Worm (Caenorhabditis elegans) whole organism, early embryonic: ENCODE measurements around the gene R02E4.3.

Experiments
- F13C5.2 ChIP-seq: sonication (generic microtip); optimal IDR thresholded peaks from 2 replicates; lab custom pipeline; 2017; ENCODE audit warnings: mild to moderate bottlenecking, missing genetic modification characterization, inconsistent platforms, missing compliant biosample characterization
- ama-1 ChIP-seq: fragments of 150-350 bp; optimal IDR thresholded peaks from 2 replicates; lab custom pipeline; 2014
- flt-1 ChIP-seq: fragments of 200-800 bp; sonication (Bioruptor generic); IDR thresholded peaks from 2 replicates; pipeline ENCODE4 v1.3.6; 2022; ENCODE audit warnings: missing genetic modification characterization, missing compliant biosample characterization
- pes-1 ChIP-seq: fragments of 200-800 bp; sonication (Bioruptor generic); IDR thresholded peaks from 2 replicates; pipeline ENCODE4 v1.3.6; 2022; ENCODE audit warnings: missing genetic modification reagents, missing genetic modification characterization, missing compliant biosample characterization
- sea-1 ChIP-seq: fragments of 200-800 bp; sonication (Bioruptor generic); conservative IDR thresholded peaks from 2 replicates; pipeline ENCODE4 v1.3.6; 2022; ENCODE audit warnings: missing genetic modification characterization, missing compliant biosample characterization

DNA sequence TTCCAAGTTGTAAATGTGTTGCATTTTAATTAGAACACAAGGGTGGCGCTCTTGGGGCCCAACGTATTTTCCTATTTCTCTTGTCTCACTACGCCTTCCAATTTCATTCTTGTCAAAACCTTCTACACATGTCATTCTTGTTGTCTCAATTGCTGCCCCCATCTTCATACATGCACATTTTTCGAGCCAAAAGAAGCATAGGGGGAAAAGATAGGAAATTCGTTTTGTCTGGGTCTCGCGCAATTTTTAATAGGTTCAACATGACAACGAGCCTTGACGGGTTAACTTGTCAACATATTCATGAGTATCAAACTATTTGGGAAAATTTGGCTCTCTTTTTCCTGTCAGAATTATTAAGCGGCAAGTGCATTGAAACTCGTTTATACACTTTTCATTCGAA lies 21.4 kb upstream of the R02E4.3 start:
- TF ChIP-seq ama-1 (lab: Kevin White, UChicago): no peak
- no peak for TF ChIP-seq flt-1 (GFP tag; lab: Robert Waterston, UW)
- no peak for TF ChIP-seq pes-1 (GFP tag; lab: Robert Waterston, UW)
- TF ChIP-seq sea-1 (GFP tag; lab: Robert Waterston, UW): no peak
- TF ChIP-seq F13C5.2 (tag; lab: Kevin White, UChicago): no peak
